Fruit fly (Drosophila melanogaster): ENCODE data around the gene CG34163.

DNA sequence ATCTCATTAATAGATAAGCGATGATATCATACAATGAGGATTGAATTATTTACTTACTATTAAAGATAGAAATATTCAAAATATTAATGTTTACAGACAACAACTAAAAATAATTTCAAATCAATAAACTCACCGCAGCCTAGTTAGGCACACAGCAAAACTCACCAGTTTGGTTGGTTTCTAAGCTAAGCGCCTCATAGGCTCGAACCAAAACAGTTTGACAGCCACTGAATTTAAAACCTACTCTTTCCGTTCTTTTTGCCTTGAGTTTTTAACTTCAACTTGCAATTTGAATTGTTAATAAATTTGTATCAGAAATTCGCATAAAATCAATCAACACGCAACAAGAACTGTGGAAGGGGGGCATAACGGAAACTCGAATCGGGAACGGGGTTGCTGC, 39.6 kb upstream of the CG34163 start:
- no peak for TF ChIP-seq foxo (GFP tag; optimal IDR thresholded peaks at IDR 0.05)
- no peak for TF ChIP-seq Abd-B (GFP tag; optimal IDR thresholded peaks at IDR 0.05)
- no peak for TF ChIP-seq Dfd (GFP tag; optimal IDR thresholded peaks at IDR 0.05)
- TF ChIP-seq CG32264 (GFP tag; optimal IDR thresholded peaks at IDR 0.05): no peak
- TF ChIP-seq rgr (GFP tag; optimal IDR thresholded peaks at IDR 0.05): no peak
- no peak for TF ChIP-seq h (GFP tag; optimal IDR thresholded peaks at IDR 0.05)
- TF ChIP-seq br (GFP tag; optimal IDR thresholded peaks at IDR 0.05): no peak
- TF ChIP-seq usp (GFP tag; optimal IDR thresholded peaks at IDR 0.05): no peak
- no peak for TF ChIP-seq tai (GFP tag; optimal IDR thresholded peaks at IDR 0.05)
- TF ChIP-seq fru (GFP tag; optimal IDR thresholded peaks at IDR 0.05): no peak
